Fruit fly (Drosophila melanogaster) whole organism, pupa: ENCODE data around the gene sdt.

Source experiments
- CG12605 ChIP-seq: fragments of 200-800 bp; sonication (Bioruptor generic); IDR thresholded peaks from 2 replicates; pipeline ENCODE4 v1.3.6; 2022; ENCODE audit warnings: missing biosample characterization, missing genetic modification characterization
- CG17806 ChIP-seq: fragments of 200-800 bp; sonication (Bioruptor generic); optimal IDR thresholded peaks from 2 replicates; lab custom pipeline; 2018; ENCODE audit warnings: missing biosample characterization, mild to moderate bottlenecking, missing genetic modification characterization, moderate library complexity
- CG32121 ChIP-seq: fragments of 200-800 bp; sonication (Bioruptor generic); IDR thresholded peaks from 2 replicates; pipeline ENCODE4 v1.3.6; 2022; ENCODE audit warnings: missing biosample characterization, missing genetic modification characterization
- CG4496 ChIP-seq: fragments of 200-800 bp; sonication (Bioruptor generic); IDR thresholded peaks from 3 replicates; pipeline ENCODE4 v1.3.6; 2022; ENCODE audit warnings: missing biosample characterization, missing genetic modification characterization
- CG8159 ChIP-seq: fragments of 200-800 bp; sonication (Bioruptor generic); optimal IDR thresholded peaks from 3 replicates; lab custom pipeline; 2018; ENCODE audit warnings: missing biosample characterization, mild to moderate bottlenecking, missing genetic modification characterization, moderate library complexity
- CG9948 ChIP-seq: fragments of 200-800 bp; sonication (Bioruptor generic); optimal IDR thresholded peaks from 2 replicates; lab custom pipeline; 2018; ENCODE audit warnings: missing biosample characterization, mild to moderate bottlenecking, missing genetic modification characterization, moderate library complexity
- D1 ChIP-seq: fragments of 200-800 bp; sonication (Bioruptor generic); optimal IDR thresholded peaks from 2 replicates; lab custom pipeline; 2018; ENCODE audit warnings: missing biosample characterization, mild to moderate bottlenecking, missing genetic modification characterization, moderate library complexity
- EcR ChIP-seq: fragments of 200-800 bp; sonication (Bioruptor generic); optimal IDR thresholded peaks from 3 replicates; lab custom pipeline; 2019; ENCODE audit warnings: missing biosample characterization, missing genetic modification characterization, mild to moderate bottlenecking, moderate library complexity, missing genetic modification reagents
- Ets98B ChIP-seq: fragments of 200-800 bp; sonication (Bioruptor generic); IDR thresholded peaks from 2 replicates; pipeline ENCODE4 v1.3.6; 2022; ENCODE audit warnings: missing biosample characterization, missing genetic modification characterization
- Pif1B ChIP-seq: fragments of 200-800 bp; sonication (Bioruptor generic); optimal IDR thresholded peaks from 3 replicates; lab custom pipeline; 2016; ENCODE audit warnings: missing biosample characterization, missing genetic modification characterization

dm6 chrX:8196157-8196526, 17.8 kb downstream of the sdt start:
- TF ChIP-seq CG12605 (GFP tag; lab: Robert Waterston, UW) (no peak), Ets98B (GFP tag; lab: Robert Waterston, UW) (no peak), CG9948 (tag; lab: Kevin White, UChicago) (peak; percentile 23), CG32121 (GFP tag; lab: Robert Waterston, UW) (no peak), CG17806 (tag; lab: Kevin White, UChicago) (no peak), Pif1B (GFP tag; lab: Kevin White, UChicago) (no peak), D1 (tag; lab: Kevin White, UChicago) (no peak), CG8159 (tag; lab: Kevin White, UChicago) (peak; percentile 38), EcR (GFP tag; lab: Kevin White, UChicago) (no peak), CG4496 (GFP tag; lab: Robert Waterston, UW) (no peak)
